Worm (Caenorhabditis elegans) whole organism, midembryonic: ENCODE measurements around the gene prx-13.

Experiments used
- T22C8.4 ChIP-seq: fragments of 200-800 bp; sonication (Bioruptor generic); IDR thresholded peaks from 2 replicates; pipeline ENCODE4 v1.3.6; 2022; ENCODE audit warnings: missing genetic modification characterization, missing compliant biosample characterization
- cog-1 ChIP-seq: sonication (generic microtip); optimal IDR thresholded peaks from 2 replicates; lab custom pipeline; 2016; ENCODE audit warnings: missing genetic modification characterization, missing compliant biosample characterization
- flt-1 ChIP-seq: fragments of 200-800 bp; sonication (Bioruptor generic); IDR thresholded peaks from 2 replicates; pipeline ENCODE4 v1.3.6; 2022; ENCODE audit warnings: missing genetic modification characterization, missing compliant biosample characterization
- klf-2 ChIP-seq: fragments of 200-800 bp; sonication (Bioruptor generic); conservative IDR thresholded peaks from 2 replicates; pipeline ENCODE4 v1.3.6; 2022; ENCODE audit warnings: missing genetic modification reagents, missing genetic modification characterization, missing compliant biosample characterization
- med-1 ChIP-seq: sonication (generic microtip); optimal IDR thresholded peaks from 2 replicates; lab custom pipeline; 2017; ENCODE audit warnings: missing genetic modification characterization, mild to moderate bottlenecking, missing compliant biosample characterization, antibody characterized with exemption, missing genetic modification reagents; ENCODE audit not compliant: insufficient read depth
- ref-1 ChIP-seq: fragments of 200-800 bp; sonication (Bioruptor generic); conservative IDR thresholded peaks from 2 replicates; pipeline ENCODE4 v1.3.6; 2022; ENCODE audit warnings: missing genetic modification reagents, missing genetic modification characterization, missing compliant biosample characterization
- tab-1 ChIP-seq: fragments of 200-800 bp; sonication (Bioruptor generic); IDR thresholded peaks from 2 replicates; pipeline ENCODE4 v1.3.6; 2022; ENCODE audit warnings: missing genetic modification characterization, missing compliant biosample characterization
- ztf-23 ChIP-seq: fragments of 200-800 bp; sonication (Bioruptor generic); IDR thresholded peaks from 2 replicates; pipeline ENCODE4 v1.3.6; 2022; ENCODE audit warnings: missing genetic modification reagents, missing genetic modification characterization, missing compliant biosample characterization
- ztf-29 ChIP-seq: fragments of 200-800 bp; sonication (Bioruptor generic); IDR thresholded peaks from 2 replicates; pipeline ENCODE4 v1.3.6; 2022; ENCODE audit warnings: missing genetic modification reagents, missing genetic modification characterization, missing compliant biosample characterization

prx-13 gene

DNA sequence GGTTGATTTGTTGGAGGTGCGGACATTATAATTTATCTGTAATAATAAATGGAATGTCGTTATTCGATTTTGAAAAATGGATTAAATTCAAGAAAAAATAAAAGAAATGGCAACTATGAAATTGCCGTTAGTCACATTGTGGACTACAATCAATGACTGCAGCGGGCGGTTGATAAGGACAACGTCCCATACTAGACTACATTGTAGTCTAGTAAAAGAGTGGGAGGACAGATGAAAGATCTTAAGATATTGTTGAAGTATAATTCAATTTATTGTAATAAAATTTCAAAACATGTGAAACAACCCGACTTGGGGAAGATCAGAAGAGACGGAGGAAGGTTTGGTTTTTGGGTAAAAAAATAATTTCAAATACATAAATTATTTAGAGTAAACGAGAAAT, at the start of gene prx-13, which contains the start of gene ada-2:
Gene prx-13, minus strand, starts transcription at position 38 of the 400 bp plus-strand sequence.
Gene ada-2, plus strand, starts transcription at position 282 of the 400 bp plus-strand sequence.
- no peak for TF ChIP-seq ztf-23 (GFP tag; lab: Robert Waterston, UW)
- no peak for TF ChIP-seq ref-1
- no peak for TF ChIP-seq flt-1
- TF ChIP-seq med-1 (GFP tag; lab: Kevin White, UChicago) = no peak
- no peak for TF ChIP-seq klf-2 (GFP tag; lab: Robert Waterston, UW)
- no peak for TF ChIP-seq cog-1 (tag; lab: Kevin White, UChicago)
- TF ChIP-seq tab-1 (GFP tag; lab: Robert Waterston, UW) = no peak
- no peak for TF ChIP-seq T22C8.4 (GFP tag; lab: Robert Waterston, UW)
- TF ChIP-seq ztf-29 (GFP tag; lab: Robert Waterston, UW) = no peak

ce11 chrII:7299042-7299441, 47.2 kb upstream of the prx-13 start, which contains the start of gene C30G12.1:
Gene C30G12.1 (plus strand): TSS chrII:7299342.
- TF ChIP-seq med-1 (GFP tag; lab: Kevin White, UChicago) (no peak), flt-1 (no peak), tab-1 (GFP tag; lab: Robert Waterston, UW) (no peak), cog-1 (tag; lab: Kevin White, UChicago) (no peak), ztf-23 (GFP tag; lab: Robert Waterston, UW) (no peak), T22C8.4 (GFP tag; lab: Robert Waterston, UW) (no peak), ref-1 (no peak), klf-2 (GFP tag; lab: Robert Waterston, UW) (no peak), ztf-29 (GFP tag; lab: Robert Waterston, UW) (no peak)

DNA sequence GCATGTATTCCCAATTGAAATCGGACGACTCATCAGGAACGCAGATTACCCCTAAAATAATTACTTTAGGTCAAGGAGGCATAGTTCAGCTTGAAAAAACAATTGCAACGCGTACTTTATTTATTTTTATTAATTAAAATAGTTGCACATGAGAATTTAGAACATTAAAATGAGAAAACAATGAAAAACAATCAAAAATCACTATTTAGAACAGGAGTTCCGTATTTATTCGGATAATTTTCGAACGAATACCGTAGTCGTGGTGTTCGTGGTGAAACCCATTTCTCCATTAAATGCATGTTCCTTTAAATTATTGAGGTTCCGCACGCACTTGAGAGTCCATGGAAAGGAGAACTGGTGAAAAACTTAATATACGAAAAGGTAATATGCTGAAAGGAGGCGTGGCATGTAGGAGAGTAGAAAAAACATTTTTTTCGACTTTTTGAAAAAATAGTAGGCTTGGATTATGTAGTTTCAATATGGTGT, 46.4 kb upstream of the prx-13 start, which contains the start of gene puf-8:
Gene puf-8, minus strand, starts transcription at position 51 of the 486 bp plus-strand sequence.
- TF ChIP-seq flt-1 (no peak), ztf-23 (GFP tag; lab: Robert Waterston, UW) (no peak), ref-1 (no peak), T22C8.4 (GFP tag; lab: Robert Waterston, UW) (no peak), tab-1 (GFP tag; lab: Robert Waterston, UW) (no peak), ztf-29 (GFP tag; lab: Robert Waterston, UW) (no peak), med-1 (GFP tag; lab: Kevin White, UChicago) (no peak), cog-1 (tag; lab: Kevin White, UChicago) (no peak), klf-2 (GFP tag; lab: Robert Waterston, UW) (no peak)

DNA sequence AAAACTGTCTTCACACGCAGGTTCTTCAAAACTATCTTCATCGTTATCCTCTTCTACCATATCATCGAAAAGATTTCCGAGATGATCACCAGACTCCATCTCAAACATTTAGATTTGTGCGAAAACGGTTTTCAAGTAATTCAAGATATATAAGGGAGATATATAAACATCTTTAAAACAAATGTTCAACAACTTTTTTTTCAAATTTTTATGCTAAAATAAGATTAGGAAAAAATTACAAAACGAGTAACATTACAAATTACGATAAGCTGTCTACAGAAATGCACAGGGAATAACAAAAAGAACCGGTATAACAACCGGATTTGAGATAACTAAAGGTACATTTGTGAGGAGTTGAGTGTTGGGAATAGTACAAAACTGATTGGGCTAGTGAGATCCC, 44.1 kb upstream of the prx-13 start, which contains the start of gene C30G12.6:
Gene C30G12.6, minus strand, starts transcription at position 101 of the 400 bp plus-strand sequence.
- no peak for TF ChIP-seq ztf-23 (GFP tag; lab: Robert Waterston, UW)
- no peak for TF ChIP-seq tab-1 (GFP tag; lab: Robert Waterston, UW)
- TF ChIP-seq flt-1 = no peak
- no peak for TF ChIP-seq ztf-29 (GFP tag; lab: Robert Waterston, UW)
- TF ChIP-seq klf-2 (GFP tag; lab: Robert Waterston, UW) = no peak
- TF ChIP-seq med-1 (GFP tag; lab: Kevin White, UChicago) = no peak
- TF ChIP-seq ref-1 = no peak
- no peak for TF ChIP-seq T22C8.4 (GFP tag; lab: Robert Waterston, UW)
- TF ChIP-seq cog-1 (tag; lab: Kevin White, UChicago) = no peak

ce11 chrII:7289923-7290476, 38.2 kb upstream of the prx-13 start, which contains the start of gene C30G12.2:
Gene C30G12.2 (plus strand): TSS chrII:7290426.
- TF ChIP-seq ref-1 = no peak
- TF ChIP-seq klf-2 (GFP tag; lab: Robert Waterston, UW) = no peak
- no peak for TF ChIP-seq T22C8.4 (GFP tag; lab: Robert Waterston, UW)
- no peak for TF ChIP-seq med-1 (GFP tag; lab: Kevin White, UChicago)
- TF ChIP-seq flt-1 = no peak
- no peak for TF ChIP-seq ztf-23 (GFP tag; lab: Robert Waterston, UW)
- TF ChIP-seq tab-1 (GFP tag; lab: Robert Waterston, UW) = no peak
- no peak for TF ChIP-seq ztf-29 (GFP tag; lab: Robert Waterston, UW)
- TF ChIP-seq cog-1 (tag; lab: Kevin White, UChicago) = no peak

ce11 chrII:7287709-7288108, 35.9 kb upstream of the prx-13 start:
- TF ChIP-seq flt-1 = no peak
- TF ChIP-seq ztf-29 (GFP tag; lab: Robert Waterston, UW) = no peak
- no peak for TF ChIP-seq ztf-23 (GFP tag; lab: Robert Waterston, UW)
- no peak for TF ChIP-seq cog-1 (tag; lab: Kevin White, UChicago)
- TF ChIP-seq T22C8.4 (GFP tag; lab: Robert Waterston, UW) = no peak
- TF ChIP-seq tab-1 (GFP tag; lab: Robert Waterston, UW) = no peak
- no peak for TF ChIP-seq ref-1
- no peak for TF ChIP-seq klf-2 (GFP tag; lab: Robert Waterston, UW)
- no peak for TF ChIP-seq med-1 (GFP tag; lab: Kevin White, UChicago)

DNA sequence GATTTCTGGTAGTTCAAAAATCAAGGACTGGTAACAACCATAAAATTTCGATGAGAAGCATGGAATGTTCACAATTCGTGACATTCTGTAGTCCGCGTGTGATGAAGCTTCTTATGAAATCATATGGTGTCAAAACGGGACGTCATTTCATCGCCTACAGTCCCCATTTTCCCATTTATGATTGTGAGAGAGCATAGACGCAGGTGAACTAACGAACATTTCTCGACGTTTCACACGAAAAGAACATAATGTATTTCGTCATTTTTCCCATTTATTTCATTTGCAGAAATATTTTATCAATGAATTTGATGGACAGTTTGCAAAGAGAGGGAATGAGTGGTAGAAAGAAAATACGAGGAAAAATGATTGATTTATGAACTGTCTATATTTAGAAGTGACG, 35.3 kb upstream of the prx-13 start:
- TF ChIP-seq cog-1 (tag; lab: Kevin White, UChicago) = no peak
- no peak for TF ChIP-seq med-1 (GFP tag; lab: Kevin White, UChicago)
- TF ChIP-seq klf-2 (GFP tag; lab: Robert Waterston, UW) = no peak
- no peak for TF ChIP-seq ref-1
- TF ChIP-seq ztf-29 (GFP tag; lab: Robert Waterston, UW) = no peak
- no peak for TF ChIP-seq flt-1
- TF ChIP-seq tab-1 (GFP tag; lab: Robert Waterston, UW) = no peak
- no peak for TF ChIP-seq ztf-23 (GFP tag; lab: Robert Waterston, UW)
- TF ChIP-seq T22C8.4 (GFP tag; lab: Robert Waterston, UW) = no peak

ce11 chrII:7283063-7283462, 31.2 kb upstream of the prx-13 start:
- TF ChIP-seq klf-2 (GFP tag; lab: Robert Waterston, UW) (no peak), T22C8.4 (GFP tag; lab: Robert Waterston, UW) (no peak), ref-1 (no peak), tab-1 (GFP tag; lab: Robert Waterston, UW) (no peak), ztf-23 (GFP tag; lab: Robert Waterston, UW) (no peak), flt-1 (no peak), cog-1 (tag; lab: Kevin White, UChicago) (no peak), ztf-29 (GFP tag; lab: Robert Waterston, UW) (no peak), med-1 (GFP tag; lab: Kevin White, UChicago) (no peak)
